Worm (Caenorhabditis elegans) whole organism, young adult: ENCODE results near the gene cha-1.
A peak's percentile ranks its signal among the peaks of the same experiment; 100 is the strongest.

Experiments
- C06A6.2 ChIP-seq: fragments of 200-800 bp; sonication (Bioruptor generic); conservative IDR thresholded peaks from 2 replicates; pipeline ENCODE4 v1.3.6; 2022; ENCODE audit warnings: missing genetic modification characterization, missing compliant biosample characterization
- D2030.7 ChIP-seq: fragments of 200-800 bp; sonication (Bioruptor generic); IDR thresholded peaks from 2 replicates; pipeline ENCODE4 v1.3.6; 2022; ENCODE audit warnings: missing genetic modification reagents, missing genetic modification characterization, missing compliant biosample characterization
- F49E8.2 ChIP-seq: sonication (generic microtip); optimal IDR thresholded peaks from 3 replicates; lab custom pipeline; 2017; ENCODE audit warnings: missing genetic modification characterization, mild to moderate bottlenecking, missing compliant biosample characterization, antibody characterized with exemption, moderate library complexity; ENCODE audit not compliant: insufficient read depth
- F52B5.7 ChIP-seq: sonication (generic microtip); optimal IDR thresholded peaks from 2 replicates; lab custom pipeline; 2016; ENCODE audit warnings: mild to moderate bottlenecking, missing genetic modification characterization, missing compliant biosample characterization
- F57C9.4 ChIP-seq: sonication (generic microtip); optimal IDR thresholded peaks from 2 replicates; lab custom pipeline; 2017; ENCODE audit warnings: mild to moderate bottlenecking, missing genetic modification characterization, missing compliant biosample characterization
- K11D2.4 ChIP-seq: fragments of 200-800 bp; sonication (Bioruptor generic); IDR thresholded peaks from 2 replicates; pipeline ENCODE4 v1.3.6; 2022; ENCODE audit warnings: missing genetic modification reagents, missing genetic modification characterization, missing compliant biosample characterization
- T07F8.4 ChIP-seq: sonication (generic microtip); optimal IDR thresholded peaks from 2 replicates; lab custom pipeline; 2016; ENCODE audit warnings: mild to moderate bottlenecking, missing genetic modification characterization, moderate library complexity, missing compliant biosample characterization
- T26A5.8 ChIP-seq: sonication (generic microtip); optimal IDR thresholded peaks from 2 replicates; lab custom pipeline; 2016; ENCODE audit warnings: missing genetic modification characterization, missing compliant biosample characterization
- Y53F4B.3 ChIP-seq: fragments of 200-800 bp; sonication (Bioruptor generic); IDR thresholded peaks from 2 replicates; pipeline ENCODE4 v1.3.6; 2022; ENCODE audit warnings: missing genetic modification reagents, missing genetic modification characterization, missing compliant biosample characterization
- Y67H2A.10 ChIP-seq: fragments of 200-800 bp; sonication (Bioruptor generic); conservative IDR thresholded peaks from 2 replicates; pipeline ENCODE4 v1.3.6; 2022; ENCODE audit warnings: missing genetic modification reagents, missing genetic modification characterization, missing compliant biosample characterization
- ama-1 ChIP-seq, 3 experiments: fragments of 150-350 bp in 1 of 3; sonication (generic microtip) in 2 of 3; optimal IDR thresholded peaks; 2 replicates each; lab custom pipeline; 2014 to 2018; ENCODE audit warnings: missing biosample characterization in 2 of 3, missing genetic modification characterization in 2 of 3, missing genetic modification reagents in 2 of 3
- atf-7 ChIP-seq: sonication (generic microtip); optimal IDR thresholded peaks from 2 replicates; lab custom pipeline; 2017; ENCODE audit warnings: mild to moderate bottlenecking, missing genetic modification characterization, missing compliant biosample characterization
- attf-3 ChIP-seq: fragments of 200-800 bp; sonication (Bioruptor generic); conservative IDR thresholded peaks from 2 replicates; pipeline ENCODE4 v1.3.6; 2022; ENCODE audit warnings: missing genetic modification reagents, missing genetic modification characterization, missing compliant biosample characterization
- attf-5 ChIP-seq: fragments of 200-800 bp; sonication (Bioruptor generic); optimal IDR thresholded peaks from 2 replicates; lab custom pipeline; 2018; ENCODE audit warnings: mild to moderate bottlenecking, missing genetic modification characterization, missing compliant biosample characterization
- bed-2 ChIP-seq: fragments of 200-800 bp; sonication (Bioruptor generic); IDR thresholded peaks from 2 replicates; pipeline ENCODE4 v1.3.6; 2022; ENCODE audit warnings: missing genetic modification reagents, missing genetic modification characterization, missing compliant biosample characterization
- ccch-3 ChIP-seq: fragments of 200-800 bp; sonication (Bioruptor generic); optimal IDR thresholded peaks from 2 replicates; lab custom pipeline; 2018; ENCODE audit warnings: mild to moderate bottlenecking, missing genetic modification characterization, missing compliant biosample characterization
- cebp-1 ChIP-seq, 2 experiments: fragments of 200-800 bp in 1 of 2; sonication (Bioruptor generic) in 1 of 2; sonication (generic microtip) in 1 of 2; IDR thresholded peaks in 1 of 2; optimal IDR thresholded peaks in 1 of 2; 2 replicates each; pipeline versions ENCODE4 v1.3.6 to Lab custom; 2017 to 2022; ENCODE audit warnings: missing compliant biosample characterization in 2 of 2, missing genetic modification characterization in 2 of 2, mild to moderate bottlenecking in 1 of 2, missing genetic modification reagents in 1 of 2, moderate library complexity in 1 of 2
- ceh-58 ChIP-seq: fragments of 200-800 bp; sonication (Bioruptor generic); IDR thresholded peaks from 2 replicates; pipeline ENCODE4 v1.3.6; 2022; ENCODE audit warnings: missing genetic modification characterization, missing compliant biosample characterization
- die-1 ChIP-seq: sonication (generic microtip); optimal IDR thresholded peaks from 2 replicates; lab custom pipeline; 2016; ENCODE audit warnings: missing genotype, mild to moderate bottlenecking, missing genetic modification characterization, missing compliant biosample characterization
- efl-1 ChIP-seq: fragments of 150-350 bp; optimal IDR thresholded peaks from 2 replicates; lab custom pipeline; 2014; ENCODE audit warnings: missing biosample characterization, missing genetic modification reagents, missing genetic modification characterization
- egl-44 ChIP-seq: fragments of 200-800 bp; sonication (Bioruptor generic); IDR thresholded peaks from 2 replicates; pipeline ENCODE4 v1.3.6; 2022; ENCODE audit warnings: missing genetic modification reagents, missing genetic modification characterization, missing compliant biosample characterization
- ets-4 ChIP-seq: fragments of 200-800 bp; sonication (Bioruptor generic); optimal IDR thresholded peaks from 2 replicates; lab custom pipeline; 2018; ENCODE audit warnings: mild to moderate bottlenecking, missing genetic modification characterization, missing compliant biosample characterization
- hmg-20 ChIP-seq: fragments of 200-800 bp; sonication (Bioruptor generic); IDR thresholded peaks from 2 replicates; pipeline ENCODE4 v1.3.6; 2022; ENCODE audit warnings: missing genetic modification reagents, missing genetic modification characterization, missing compliant biosample characterization
- hrde-1 ChIP-seq: sonication (generic microtip); optimal IDR thresholded peaks from 2 replicates; lab custom pipeline; 2016; ENCODE audit warnings: missing genetic modification characterization, mild to moderate bottlenecking, missing compliant biosample characterization, moderate library complexity, missing genotype, missing genetic modification reagents, borderline replicate concordance
- hsf-1 ChIP-seq: fragments of 200-800 bp; sonication (Bioruptor generic); IDR thresholded peaks from 2 replicates; pipeline ENCODE4 v1.3.6; 2022; ENCODE audit warnings: missing genetic modification reagents, missing genetic modification characterization, missing compliant biosample characterization
- let-607 ChIP-seq, 2 experiments: fragments of 200-800 bp in 1 of 2; sonication (Bioruptor generic) in 1 of 2; sonication (generic microtip) in 1 of 2; optimal IDR thresholded peaks; 2 replicates each; lab custom pipeline; 2016 to 2018; ENCODE audit warnings: mild to moderate bottlenecking in 2 of 2, missing compliant biosample characterization in 2 of 2, missing genetic modification characterization in 2 of 2, moderate library complexity in 2 of 2, missing genotype in 1 of 2
- lsl-1 ChIP-seq: fragments of 200-800 bp; sonication (Bioruptor generic); optimal IDR thresholded peaks from 2 replicates; lab custom pipeline; 2018; ENCODE audit warnings: mild to moderate bottlenecking, missing genetic modification characterization, moderate library complexity, missing compliant biosample characterization
- madf-10 ChIP-seq: sonication (generic microtip); optimal IDR thresholded peaks from 2 replicates; lab custom pipeline; 2016; ENCODE audit warnings: mild to moderate bottlenecking, missing genetic modification characterization, missing compliant biosample characterization
- madf-6 ChIP-seq: fragments of 200-800 bp; sonication (Bioruptor generic); IDR thresholded peaks from 2 replicates; pipeline ENCODE4 v1.3.6; 2022; ENCODE audit warnings: missing genetic modification reagents, missing genetic modification characterization, missing compliant biosample characterization
- nhr-179 ChIP-seq: sonication (generic microtip); optimal IDR thresholded peaks from 2 replicates; lab custom pipeline; 2016; ENCODE audit warnings: mild to moderate bottlenecking, missing genetic modification characterization, missing compliant biosample characterization
- nhr-90 ChIP-seq: sonication (generic microtip); optimal IDR thresholded peaks from 2 replicates; lab custom pipeline; 2016; ENCODE audit warnings: missing genotype, mild to moderate bottlenecking, missing genetic modification characterization, missing compliant biosample characterization
- pbrm-1 ChIP-seq: fragments of 200-800 bp; sonication (Bioruptor generic); IDR thresholded peaks from 2 replicates; pipeline ENCODE4 v1.3.6; 2022; ENCODE audit warnings: missing genetic modification reagents, missing genetic modification characterization, missing compliant biosample characterization
- snpc-3.4 ChIP-seq: sonication (generic microtip); optimal IDR thresholded peaks from 2 replicates; lab custom pipeline; 2017; ENCODE audit warnings: missing genetic modification characterization, mild to moderate bottlenecking, missing compliant biosample characterization, antibody characterized with exemption, moderate library complexity, missing genotype, missing genetic modification reagents
- xnd-1 ChIP-seq: sonication (generic microtip); optimal IDR thresholded peaks from 2 replicates; lab custom pipeline; 2016; ENCODE audit warnings: missing genotype, missing genetic modification reagents, missing genetic modification characterization, missing compliant biosample characterization
- zfh-2 ChIP-seq: fragments of 200-800 bp; sonication (Bioruptor generic); conservative IDR thresholded peaks from 2 replicates; pipeline ENCODE4 v1.3.6; 2022; ENCODE audit warnings: missing genetic modification reagents, missing genetic modification characterization, missing compliant biosample characterization
- ztf-26 ChIP-seq: sonication (generic microtip); optimal IDR thresholded peaks from 2 replicates; lab custom pipeline; 2017; ENCODE audit warnings: missing genetic modification characterization, missing compliant biosample characterization

Gene cha-1

ce11 chrIV:3648634-3649240, 24.2 kb upstream of the cha-1 start, which contains the start of gene CC8.2 (continued):
- TF ChIP-seq attf-3 (GFP tag; lab: Robert Waterston, UW) (no peak), let-607 (tag; optimal IDR thresholded peaks at IDR 0.05; lab: Kevin White, UChicago) (no peak), ets-4 (no peak), bed-2 (GFP tag; lab: Robert Waterston, UW) (no peak), F52B5.7 (tag; lab: Kevin White, UChicago) (no peak), die-1 (tag; lab: Kevin White, UChicago) (no peak), xnd-1 (peak; percentile 63), egl-44 (GFP tag; lab: Robert Waterston, UW) (no peak), efl-1 (GFP tag; lab: Kevin White, UChicago) (peak; percentile 83), pbrm-1 (GFP tag; lab: Robert Waterston, UW) (no peak), nhr-179 (tag; lab: Kevin White, UChicago) (no peak), F49E8.2 (tag; lab: Kevin White, UChicago) (no peak), lsl-1 (GFP tag; lab: Kevin White, UChicago) (no peak), ceh-58 (no peak), hmg-20 (GFP tag; lab: Robert Waterston, UW) (no peak), ccch-3 (GFP tag; lab: Kevin White, UChicago) (no peak), zfh-2 (GFP tag; lab: Robert Waterston, UW) (peak; percentile 75), hrde-1 (tag; lab: Kevin White, UChicago) (no peak), ama-1 (optimal IDR thresholded peaks at IDR 0.05; lab: Kevin White, UChicago) (no peak), ama-1 (GFP tag; optimal IDR thresholded peaks at IDR 0.05; lab: Kevin White, UChicago) (no peak), Y67H2A.10 (GFP tag; lab: Robert Waterston, UW) (no peak), F57C9.4 (no peak), attf-5 (no peak), madf-6 (peak; percentile 96), D2030.7 (GFP tag; lab: Robert Waterston, UW) (peak; percentile 38; the same call in 1 of the 2 replicates), snpc-3.4 (tag; lab: Kevin White, UChicago) (no peak), nhr-90 (tag; lab: Kevin White, UChicago) (no peak), atf-7 (tag; lab: Kevin White, UChicago) (peak; percentile 12), C06A6.2 (GFP tag; lab: Robert Waterston, UW) (0 out of 2 replicates have a peak, but pooled peaks have one; percentile 57), madf-10 (tag; lab: Kevin White, UChicago) (no peak), T26A5.8 (no peak), Y53F4B.3 (no peak)

ce11 chrIV:3647551-3647950, 23.1 kb upstream of the cha-1 start:
- TF ChIP-seq ztf-26 (tag; lab: Kevin White, UChicago) (peak; percentile 50), pbrm-1 (GFP tag; lab: Robert Waterston, UW) (no peak), hsf-1 (GFP tag; lab: Robert Waterston, UW) (peak; percentile 31; the same call in 1 of the 2 replicates), K11D2.4 (GFP tag; lab: Robert Waterston, UW) (peak; percentile 44; the same call in 1 of the 2 replicates), cebp-1 (GFP tag; IDR thresholded peaks at IDR 0.05; lab: Robert Waterston, UW) (no peak), cebp-1 (tag; optimal IDR thresholded peaks at IDR 0.05; lab: Kevin White, UChicago) (peak; percentile 20), T07F8.4 (tag; lab: Kevin White, UChicago) (no peak)
